Fruit fly (Drosophila melanogaster) whole organism: ENCODE results near the gene CG33946.

Experiments
- CG8478 ChIP-seq: fragments of >200 bp; optimal IDR thresholded peaks from 2 replicates; lab custom pipeline; 2018; ENCODE audit warnings: inconsistent platforms
- pan ChIP-seq: fragments of >200 bp; optimal IDR thresholded peaks from 2 replicates; lab custom pipeline; 2017
- usp ChIP-seq: fragments of >200 bp; optimal IDR thresholded peaks from 2 replicates; lab custom pipeline; 2017; ENCODE audit warnings: missing biosample characterization, missing genetic modification characterization, mixed read lengths

DNA sequence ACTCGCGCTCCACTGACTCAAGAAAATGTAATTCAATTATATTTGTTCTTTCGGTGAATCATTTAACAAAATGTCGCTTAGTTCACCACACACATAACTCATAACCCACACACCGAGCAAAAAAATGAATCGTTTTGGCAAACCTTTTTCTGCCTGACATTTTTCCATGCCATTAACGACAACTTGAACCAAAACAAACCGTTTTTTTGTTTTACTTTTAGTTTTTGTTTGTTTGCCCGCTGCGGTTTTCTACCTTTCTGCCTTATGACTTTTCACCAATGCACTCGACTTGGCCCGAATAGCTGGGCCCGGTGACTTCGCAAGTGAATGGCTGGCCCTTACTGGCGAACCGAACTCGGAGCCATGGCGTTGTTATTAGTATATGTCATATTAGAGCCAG is 47.1 kb downstream of the CG33946 start:
- TF ChIP-seq CG8478 (lab: Kevin White, UChicago) (no peak), pan (no peak), usp (GFP tag; lab: Kevin White, UChicago) (no peak)
